Fruit fly (Drosophila melanogaster): Measurements from ENCODE around the gene Nup133.

The Nup133 gene

DNA sequence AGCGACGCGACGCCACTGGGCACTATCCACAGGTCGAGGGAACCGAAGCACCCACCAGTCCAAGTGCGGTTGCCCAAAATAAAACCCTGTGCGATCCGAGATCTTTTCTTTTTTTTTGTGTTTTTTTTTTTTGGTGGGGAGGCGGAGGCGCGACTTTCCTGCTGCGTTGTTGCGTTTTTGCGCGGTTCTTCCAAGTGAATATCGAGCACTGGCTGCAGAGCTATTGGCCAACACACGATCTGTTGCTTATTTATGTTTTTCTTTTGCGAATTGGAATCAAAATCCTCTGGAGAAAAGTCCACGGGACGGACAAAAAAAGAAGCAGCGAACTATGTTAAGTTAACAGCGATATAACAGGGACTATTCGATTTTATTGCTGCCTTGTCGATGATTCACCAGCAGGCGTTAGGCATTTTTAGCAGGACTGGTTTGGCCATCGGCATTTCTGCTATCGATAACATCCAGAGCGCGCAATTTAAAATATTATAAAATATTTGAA lies 30.4 kb downstream of the Nup133 start, which contains the start of gene wge (continued):
- TF ChIP-seq Hsf (GFP tag; optimal IDR thresholded peaks at IDR 0.05) (no peak), CG9215 (GFP tag; IDR thresholded peaks at IDR 0.05) (no peak), vnd (GFP tag; IDR thresholded peaks at IDR 0.05; ENCODE audit: partially characterized antibody) (peak; percentile 38; the same call in 1 of the 3 replicates), gsb-n (tag; optimal IDR thresholded peaks at IDR 0.05) (peak; percentile 9), Med (GFP tag) (peak; percentile 29), NC2α (GFP tag; optimal IDR thresholded peaks at IDR 0.05) (no peak), gro (GFP tag; optimal IDR thresholded peaks at IDR 0.05) (no peak), CG2202 (tag; optimal IDR thresholded peaks at IDR 0.05) (no peak), MTF-1 (GFP tag; optimal IDR thresholded peaks at IDR 0.05; ENCODE audit: borderline replicate concordance) (no peak), zen2 (GFP tag; IDR thresholded peaks at IDR 0.05; ENCODE audit: partially characterized antibody) (no peak), Lhr (GFP tag; optimal IDR thresholded peaks at IDR 0.05) (no peak), ERR (GFP tag; optimal IDR thresholded peaks at IDR 0.05) (no peak), kni (GFP tag; optimal IDR thresholded peaks at IDR 0.05) (no peak), Gsc (GFP tag; IDR thresholded peaks at IDR 0.05) (no peak), CG9727 (GFP tag; optimal IDR thresholded peaks at IDR 0.05) (no peak), CG7987 (GFP tag; optimal IDR thresholded peaks at IDR 0.05) (no peak), CG11085 (GFP tag; IDR thresholded peaks at IDR 0.05) (no peak), CG15601 (tag; optimal IDR thresholded peaks at IDR 0.05) (no peak), CG14014 (GFP tag; IDR thresholded peaks at IDR 0.05) (no peak), Antp (GFP tag; optimal IDR thresholded peaks at IDR 0.05) (no peak), Mrtf (GFP tag; IDR thresholded peaks at IDR 0.05) (no peak), CG8478 (optimal IDR thresholded peaks at IDR 0.05) (no peak), mld (GFP tag; IDR thresholded peaks at IDR 0.05; ENCODE audit: partially characterized antibody) (peak; percentile 55; the same call in 1 of the 3 replicates), Dref (GFP tag; IDR thresholded peaks at IDR 0.05) (peak; percentile 91), amos (GFP tag; IDR thresholded peaks at IDR 0.05; ENCODE audit: partially characterized antibody) (peak; percentile 65), CG11398 (GFP tag; optimal IDR thresholded peaks at IDR 0.05) (no peak), Atf6 (GFP tag; IDR thresholded peaks at IDR 0.05) (no peak), MBD-R2 (GFP tag; IDR thresholded peaks at IDR 0.05) (0 out of 2 replicates have a peak, but pooled peaks have one; percentile 5), CG12769 (tag; optimal IDR thresholded peaks at IDR 0.05) (no peak), CG14965 (GFP tag; optimal IDR thresholded peaks at IDR 0.05; ENCODE audit: borderline replicate concordance) (no peak), trh (GFP tag; optimal IDR thresholded peaks at IDR 0.05) (no peak), CG6689 (GFP tag; IDR thresholded peaks at IDR 0.05) (no peak), pfk (GFP tag; optimal IDR thresholded peaks at IDR 0.05) (no peak), bcd (GFP tag; optimal IDR thresholded peaks at IDR 0.05) (no peak), CG8388 (GFP tag; optimal IDR thresholded peaks at IDR 0.05) (no peak), dmrt11E (tag; optimal IDR thresholded peaks at IDR 0.05) (no peak), CG16815 (GFP tag; optimal IDR thresholded peaks at IDR 0.05) (no peak), Max (GFP tag; optimal IDR thresholded peaks at IDR 0.05) (no peak), Oli (tag; optimal IDR thresholded peaks at IDR 0.05) (no peak), crol (GFP tag; IDR thresholded peaks at IDR 0.05) (no peak), CG8290 (GFP tag; optimal IDR thresholded peaks at IDR 0.05) (no peak), CG8290 (tag; optimal IDR thresholded peaks at IDR 0.05) (no peak), CG1602 (GFP tag; optimal IDR thresholded peaks at IDR 0.05) (no peak), CG12071 (GFP tag; optimal IDR thresholded peaks at IDR 0.05) (no peak), cas (GFP tag; IDR thresholded peaks at IDR 0.05) (no peak), Kr (GFP tag; optimal IDR thresholded peaks at IDR 0.05) (no peak), CrebB (tag; optimal IDR thresholded peaks at IDR 0.05) (no peak), CTCF (GFP tag; optimal IDR thresholded peaks at IDR 0.05) (peak; percentile 55), CG17328 (GFP tag; IDR thresholded peaks at IDR 0.05) (no peak), her (GFP tag; optimal IDR thresholded peaks at IDR 0.05) (no peak), CG4360 (GFP tag; IDR thresholded peaks at IDR 0.05) (no peak), insv (GFP tag; optimal IDR thresholded peaks at IDR 0.05) (no peak), CG12299 (tag; optimal IDR thresholded peaks at IDR 0.05) (no peak)
